Fruit fly (Drosophila melanogaster): ENCODE results near the gene Gr93b.

- TF ChIP-seq Snoo (tag; optimal IDR thresholded peaks at IDR 0.05) (no peak), CG32121 (GFP tag; IDR thresholded peaks at IDR 0.05) (no peak)
These were observed 3.1 kb downstream of the Gr93b start for dm6 chr3R:21840432-21840831.

Measured in whole organism, pupa.